Worm (Caenorhabditis elegans): ENCODE data around the gene F28F9.2.

Gene F28F9.2

ce11 chrIV:3841607-3842006 lies 2.1 kb downstream of the F28F9.2 start:
- TF ChIP-seq ets-4 (tag; optimal IDR thresholded peaks at IDR 0.05): no peak
- TF ChIP-seq unc-42 (tag; optimal IDR thresholded peaks at IDR 0.05): peak; percentile 3
- TF ChIP-seq lim-6 (tag; optimal IDR thresholded peaks at IDR 0.05): no peak

- TF ChIP-seq nhr-232 (tag; optimal IDR thresholded peaks at IDR 0.05) (no peak), K09A11.1 (tag; optimal IDR thresholded peaks at IDR 0.05; ENCODE audit: insufficient read depth) (no peak), lim-6 (tag; optimal IDR thresholded peaks at IDR 0.05) (no peak), ceh-34 (tag; optimal IDR thresholded peaks at IDR 0.05) (no peak), ceh-48 (tag; optimal IDR thresholded peaks at IDR 0.05) (no peak), fax-1 (tag; optimal IDR thresholded peaks at IDR 0.05) (no peak), ceh-19 (GFP tag; optimal IDR thresholded peaks at IDR 0.05) (no peak), madf-2 (tag; optimal IDR thresholded peaks at IDR 0.05) (no peak), unc-42 (tag; optimal IDR thresholded peaks at IDR 0.05) (no peak), pha-4 (tag; optimal IDR thresholded peaks at IDR 0.05) (no peak), fkh-10 (GFP tag; optimal IDR thresholded peaks at IDR 0.05) (no peak), pha-2 (tag; optimal IDR thresholded peaks at IDR 0.05) (no peak), ceh-30 (tag; optimal IDR thresholded peaks at IDR 0.05) (no peak), nfya-1 (tag; optimal IDR thresholded peaks at IDR 0.05) (no peak), gmeb-2 (tag; optimal IDR thresholded peaks at IDR 0.05) (no peak)
These were observed 3.6 kb downstream of the F28F9.2 start for ce11 chrIV:3843019-3843527.

ce11 chrIV:3844004-3844403 lies 4.5 kb downstream of the F28F9.2 start:
- TF ChIP-seq unc-55 (GFP tag; optimal IDR thresholded peaks at IDR 0.05) (no peak), nhr-11 (tag; optimal IDR thresholded peaks at IDR 0.05) (no peak), hlh-6 (tag; optimal IDR thresholded peaks at IDR 0.05) (no peak), hlh-8 (tag; optimal IDR thresholded peaks at IDR 0.05) (peak; percentile 81), tbx-7 (tag; optimal IDR thresholded peaks at IDR 0.05) (no peak), pag-3 (tag; optimal IDR thresholded peaks at IDR 0.05; ENCODE audit: borderline replicate concordance) (no peak), pha-2 (tag; optimal IDR thresholded peaks at IDR 0.05) (no peak), Y22D7AL.16 (tag; optimal IDR thresholded peaks at IDR 0.05) (no peak)

ce11 chrIV:3844584-3844983 lies 5.1 kb downstream of the F28F9.2 start:
- TF ChIP-seq sdc-2 (tag; optimal IDR thresholded peaks at IDR 0.05) (no peak), K02D7.2 (tag; optimal IDR thresholded peaks at IDR 0.05) (no peak), hlh-13 (GFP tag; optimal IDR thresholded peaks at IDR 0.05) (no peak), madf-2 (tag; optimal IDR thresholded peaks at IDR 0.05) (no peak)

- no peak for TF ChIP-seq unc-86 (tag; optimal IDR thresholded peaks at IDR 0.05)
- TF ChIP-seq unc-42 (tag; optimal IDR thresholded peaks at IDR 0.05): peak; percentile 91
- TF ChIP-seq elt-4 (tag; optimal IDR thresholded peaks at IDR 0.05): peak; percentile 12
- TF ChIP-seq ceh-34 (tag; optimal IDR thresholded peaks at IDR 0.05): peak; percentile 1
These were observed 8.0 kb downstream of the F28F9.2 start for ce11 chrIV:3847489-3847888.

- TF ChIP-seq ceh-2 (tag; optimal IDR thresholded peaks at IDR 0.05): no peak
- TF ChIP-seq sox-2 (GFP tag; IDR thresholded peaks at IDR 0.05): no peak
- no peak for TF ChIP-seq tbx-7 (tag; optimal IDR thresholded peaks at IDR 0.05)
- no peak for TF ChIP-seq hlh-15 (tag; optimal IDR thresholded peaks at IDR 0.05)
- TF ChIP-seq tbx-2 (tag; optimal IDR thresholded peaks at IDR 0.05): no peak
- no peak for TF ChIP-seq hlh-8 (tag; optimal IDR thresholded peaks at IDR 0.05)
- TF ChIP-seq nhr-11 (tag; optimal IDR thresholded peaks at IDR 0.05): no peak
- no peak for TF ChIP-seq F13H6.1 (tag; optimal IDR thresholded peaks at IDR 0.05)
These were observed 9.5 kb downstream of the F28F9.2 start for ce11 chrIV:3848985-3849384.

All from whole organism, late embryonic.